Fruit fly (Drosophila melanogaster) whole organism, pupa: ENCODE data around the gene CG6204.

ENCODE experiments used
- CG10348 ChIP-seq: fragments of 200-800 bp; sonication (Bioruptor generic); IDR thresholded peaks from 2 replicates; pipeline ENCODE4 v1.3.6; 2022; ENCODE audit warnings: missing biosample characterization, missing genetic modification characterization
- CG12605 ChIP-seq: fragments of 200-800 bp; sonication (Bioruptor generic); IDR thresholded peaks from 2 replicates; pipeline ENCODE4 v1.3.6; 2022; ENCODE audit warnings: missing biosample characterization, missing genetic modification characterization
- CG13204 ChIP-seq: fragments of 200-800 bp; sonication (Bioruptor generic); optimal IDR thresholded peaks from 2 replicates; lab custom pipeline; 2018; ENCODE audit warnings: missing biosample characterization, mild to moderate bottlenecking, missing genetic modification characterization, moderate library complexity
- CG14655 ChIP-seq: fragments of 200-800 bp; sonication (Bioruptor generic); optimal IDR thresholded peaks from 3 replicates; lab custom pipeline; 2017; ENCODE audit warnings: mild to moderate bottlenecking, missing biosample characterization, missing genetic modification reagents, missing genetic modification characterization
- CG15710 ChIP-seq: fragments of 200-800 bp; sonication (Bioruptor generic); optimal IDR thresholded peaks from 2 replicates; lab custom pipeline; 2018; ENCODE audit warnings: missing biosample characterization, mild to moderate bottlenecking, missing genetic modification characterization, moderate library complexity
- CG17806 ChIP-seq: fragments of 200-800 bp; sonication (Bioruptor generic); optimal IDR thresholded peaks from 2 replicates; lab custom pipeline; 2018; ENCODE audit warnings: missing biosample characterization, mild to moderate bottlenecking, missing genetic modification characterization, moderate library complexity
- CG32121 ChIP-seq: fragments of 200-800 bp; sonication (Bioruptor generic); IDR thresholded peaks from 2 replicates; pipeline ENCODE4 v1.3.6; 2022; ENCODE audit warnings: missing biosample characterization, missing genetic modification characterization
- CG34367 ChIP-seq: fragments of 200-800 bp; sonication (Bioruptor generic); optimal IDR thresholded peaks from 2 replicates; lab custom pipeline; 2018; ENCODE audit warnings: missing biosample characterization, mild to moderate bottlenecking, missing genetic modification characterization
- CG4496 ChIP-seq: fragments of 200-800 bp; sonication (Bioruptor generic); IDR thresholded peaks from 3 replicates; pipeline ENCODE4 v1.3.6; 2022; ENCODE audit warnings: missing biosample characterization, missing genetic modification characterization
- CG8159 ChIP-seq: fragments of 200-800 bp; sonication (Bioruptor generic); optimal IDR thresholded peaks from 3 replicates; lab custom pipeline; 2018; ENCODE audit warnings: missing biosample characterization, mild to moderate bottlenecking, missing genetic modification characterization, moderate library complexity
- CG8301 ChIP-seq: fragments of 200-800 bp; sonication (Bioruptor generic); optimal IDR thresholded peaks from 2 replicates; lab custom pipeline; 2018; ENCODE audit warnings: missing biosample characterization, mild to moderate bottlenecking, missing genetic modification characterization
- CG9948 ChIP-seq: fragments of 200-800 bp; sonication (Bioruptor generic); optimal IDR thresholded peaks from 2 replicates; lab custom pipeline; 2018; ENCODE audit warnings: missing biosample characterization, mild to moderate bottlenecking, missing genetic modification characterization, moderate library complexity
- D1 ChIP-seq: fragments of 200-800 bp; sonication (Bioruptor generic); optimal IDR thresholded peaks from 2 replicates; lab custom pipeline; 2018; ENCODE audit warnings: missing biosample characterization, mild to moderate bottlenecking, missing genetic modification characterization, moderate library complexity
- EcR ChIP-seq: fragments of 200-800 bp; sonication (Bioruptor generic); optimal IDR thresholded peaks from 3 replicates; lab custom pipeline; 2019; ENCODE audit warnings: missing biosample characterization, missing genetic modification characterization, mild to moderate bottlenecking, moderate library complexity, missing genetic modification reagents
- Ets98B ChIP-seq: fragments of 200-800 bp; sonication (Bioruptor generic); IDR thresholded peaks from 2 replicates; pipeline ENCODE4 v1.3.6; 2022; ENCODE audit warnings: missing biosample characterization, missing genetic modification characterization
- Pif1A ChIP-seq: fragments of 200-800 bp; sonication (Bioruptor generic); optimal IDR thresholded peaks from 3 replicates; lab custom pipeline; 2016; ENCODE audit warnings: missing biosample characterization, missing genetic modification characterization
- Snoo ChIP-seq: fragments of 200-800 bp; sonication (Bioruptor generic); optimal IDR thresholded peaks from 3 replicates; lab custom pipeline; 2017; ENCODE audit warnings: missing biosample characterization, mild to moderate bottlenecking, missing genetic modification characterization, inconsistent platforms
- fd96Ca ChIP-seq: fragments of 200-800 bp; sonication (Bioruptor generic); IDR thresholded peaks from 3 replicates; pipeline ENCODE4 v1.3.6; 2022; ENCODE audit warnings: missing biosample characterization, missing genetic modification characterization
- gl ChIP-seq: fragments of 200-800 bp; sonication (Bioruptor generic); optimal IDR thresholded peaks from 2 replicates; lab custom pipeline; 2018; ENCODE audit warnings: missing biosample characterization, mild to moderate bottlenecking, missing genetic modification characterization
- rn ChIP-seq: fragments of 200-800 bp; sonication (Bioruptor generic); IDR thresholded peaks from 2 replicates; pipeline ENCODE4 v1.3.6; 2022; ENCODE audit warnings: missing biosample characterization, missing genetic modification characterization

CG6204 gene

DNA sequence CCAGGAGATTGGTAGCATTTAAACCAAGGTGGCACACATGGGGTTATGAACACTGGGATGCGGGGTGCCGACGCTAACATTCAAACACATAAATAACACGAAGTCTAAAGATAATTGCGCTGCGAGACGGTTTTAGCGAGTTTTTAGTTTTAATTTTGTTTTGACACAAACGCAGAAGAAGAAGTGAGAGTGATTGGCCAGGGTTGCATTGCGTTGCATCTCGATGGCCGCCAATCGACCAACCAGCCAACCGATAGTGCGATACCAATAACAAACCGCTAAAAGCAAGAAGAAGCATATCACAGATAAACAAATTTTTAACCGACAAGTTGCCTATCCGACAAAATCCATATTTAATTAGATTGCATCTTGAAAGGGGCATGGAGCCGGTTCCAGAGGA is 33.1 kb downstream of the CG6204 start, which contains the start of the genes Spps and CG13609:
TSS of gene Spps (minus strand) at position 191 of the 400 bp plus-strand sequence.
TSS of gene CG13609 (plus strand) at position 280 of the 400 bp plus-strand sequence.
- peak; percentile 21 for TF ChIP-seq Snoo
- TF ChIP-seq CG13204, result no peak

DNA sequence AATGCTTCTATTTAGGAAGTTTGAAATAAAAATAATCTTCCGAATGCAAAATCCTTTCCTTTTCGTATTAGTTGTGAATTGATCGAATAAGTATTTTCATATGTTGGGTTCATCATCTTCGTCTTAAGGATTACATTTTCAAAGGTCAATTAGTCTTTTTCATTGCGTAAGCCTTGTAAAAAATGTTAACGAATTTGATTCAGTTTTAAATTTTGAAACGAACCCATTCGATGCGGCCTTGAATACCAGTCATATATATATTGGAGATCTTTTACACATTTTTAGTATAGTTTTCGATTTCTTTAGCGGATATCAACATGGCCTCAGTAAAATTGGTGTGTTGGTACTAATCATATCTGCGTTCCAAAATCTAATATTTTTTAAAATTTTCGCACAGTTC is 35.0 kb downstream of the CG6204 start, which contains the start of gene Acp95EF:
TSS of gene Acp95EF (plus strand) at position 301 of the 400 bp plus-strand sequence.
- TF ChIP-seq CG15710 (tag; lab: Kevin White, UChicago) (no peak), CG12605 (GFP tag; lab: Robert Waterston, UW) (no peak), D1 (no peak), gl (tag; lab: Kevin White, UChicago) (no peak), EcR (GFP tag; lab: Kevin White, UChicago) (no peak), CG8159 (no peak), CG10348 (no peak)
- TF ChIP-seq, all 21 proteins: peak for 0

DNA sequence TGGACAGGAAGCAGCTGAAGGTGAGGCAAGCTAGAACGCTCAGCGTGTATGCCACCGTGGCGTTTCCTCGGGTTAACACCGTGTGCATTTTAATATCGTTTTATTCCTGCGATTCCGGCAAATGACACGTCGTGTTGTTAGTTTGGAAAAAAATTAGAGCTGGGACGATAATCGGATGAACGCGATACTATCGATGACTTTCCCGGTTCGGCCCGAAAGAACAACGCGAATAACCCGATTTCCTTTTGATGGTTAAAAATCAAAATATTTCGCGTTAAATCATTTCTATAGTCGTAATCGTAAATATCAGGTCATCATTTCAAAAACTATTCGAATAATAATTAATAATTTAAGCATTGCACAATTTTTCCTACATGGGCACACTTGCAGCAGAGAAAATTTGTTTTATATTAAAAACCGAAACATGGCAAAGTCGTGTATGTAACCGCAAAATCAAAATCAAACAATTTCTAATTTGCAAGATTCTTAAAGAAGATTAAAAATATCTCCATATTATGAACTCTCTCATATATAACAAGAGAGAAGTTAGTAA is 36.3 kb downstream of the CG6204 start, which contains the start of gene Spase22-23:
TSS of gene Spase22-23 (minus strand) at position 166 of the 553 bp plus-strand sequence.
- TF ChIP-seq CG8159, result no peak
- TF ChIP-seq Ets98B (GFP tag; lab: Robert Waterston, UW), result no peak
- TF ChIP-seq fd96Ca, result no peak
- TF ChIP-seq gl (tag; lab: Kevin White, UChicago), result no peak
- TF ChIP-seq Pif1A (GFP tag; lab: Kevin White, UChicago), result no peak
- TF ChIP-seq Snoo, result no peak
- TF ChIP-seq CG10348, result no peak
- no peak for TF ChIP-seq CG32121 (GFP tag; lab: Robert Waterston, UW)
- TF ChIP-seq D1, result no peak
- no peak for TF ChIP-seq CG12605 (GFP tag; lab: Robert Waterston, UW)
- no peak for TF ChIP-seq rn
- no peak for TF ChIP-seq CG17806 (tag; lab: Kevin White, UChicago)

DNA sequence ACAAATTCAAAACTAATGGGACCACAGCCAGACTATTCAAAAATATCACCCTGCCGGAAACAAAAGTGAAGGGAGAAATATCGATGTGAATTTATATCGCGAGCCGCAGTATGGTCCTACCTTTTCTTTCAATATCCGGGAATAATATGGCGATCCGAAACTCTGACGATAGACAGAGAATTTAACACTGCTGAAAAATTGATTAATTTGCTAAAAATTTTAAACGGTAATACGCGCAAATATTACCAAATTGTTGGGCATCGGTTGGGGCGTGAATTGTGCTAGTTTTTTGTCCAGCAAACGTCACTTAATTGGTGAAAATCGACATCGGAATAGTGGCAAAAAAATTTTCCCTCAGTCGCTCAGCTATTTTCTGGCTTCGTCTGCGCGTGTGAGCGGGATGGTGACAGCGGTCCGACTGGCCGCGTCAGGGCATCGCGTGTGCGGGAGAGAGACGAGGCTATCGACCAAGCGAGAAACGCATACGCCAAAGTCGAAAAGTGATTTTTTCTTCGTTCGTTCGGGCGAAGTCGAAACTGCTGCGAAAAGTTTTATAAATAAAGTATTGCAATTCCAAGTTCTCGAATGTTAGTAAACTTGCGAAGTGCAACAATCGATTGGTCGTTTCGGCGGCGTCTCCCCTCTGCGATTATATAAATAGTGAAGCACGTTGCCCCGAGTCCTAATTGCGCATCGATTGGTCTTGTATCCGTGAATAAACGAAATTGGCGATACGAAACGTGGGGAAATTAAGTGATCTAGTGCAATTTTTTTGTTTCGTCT is 37.0 kb downstream of the CG6204 start, which contains the start of gene mask:
TSS of gene mask (plus strand) at position 140 of the 783 bp plus-strand sequence.
- no peak for TF ChIP-seq CG14655
- peak; percentile 33 for TF ChIP-seq CG8159
- TF ChIP-seq CG34367 (tag; lab: Kevin White, UChicago), result peak; percentile 67
- TF ChIP-seq CG15710 (tag; lab: Kevin White, UChicago), result peak; percentile 43
- TF ChIP-seq Ets98B (GFP tag; lab: Robert Waterston, UW), result peak; percentile 20
- TF ChIP-seq gl (tag; lab: Kevin White, UChicago), result peak; percentile 37
- no peak for TF ChIP-seq CG9948 (tag; lab: Kevin White, UChicago)
- TF ChIP-seq D1, result no peak
- TF ChIP-seq Snoo, result peak; percentile 81
- 0 out of 2 replicates have a peak, but pooled peaks have one; percentile 6 for TF ChIP-seq CG12605 (GFP tag; lab: Robert Waterston, UW)
- TF ChIP-seq EcR (GFP tag; lab: Kevin White, UChicago), result no peak
- TF ChIP-seq Pif1A (GFP tag; lab: Kevin White, UChicago), result peak; percentile 30
- peak; percentile 75 for TF ChIP-seq CG4496 (GFP tag; lab: Robert Waterston, UW)
- no peak for TF ChIP-seq CG17806 (tag; lab: Kevin White, UChicago)

DNA sequence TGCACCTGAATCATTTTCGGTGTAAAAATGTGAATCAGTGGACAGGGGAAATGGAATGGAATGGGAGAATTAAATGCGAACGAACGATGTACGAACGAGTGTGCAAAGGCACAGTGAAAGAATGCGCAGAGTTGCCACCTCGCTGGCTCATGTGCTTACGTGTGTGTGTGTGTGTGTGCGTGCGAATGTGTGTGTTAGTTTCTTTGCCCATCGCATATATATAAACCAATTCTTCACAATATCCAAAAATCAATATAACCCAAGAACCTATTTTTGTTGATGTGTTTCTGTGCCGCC is 37.5 kb downstream of the CG6204 start:
- peak; percentile 31; the same call in 1 of the 3 replicates for TF ChIP-seq fd96Ca
- peak; percentile 41 for TF ChIP-seq EcR (GFP tag; lab: Kevin White, UChicago)
- TF ChIP-seq CG4496 (GFP tag; lab: Robert Waterston, UW), result no peak

DNA sequence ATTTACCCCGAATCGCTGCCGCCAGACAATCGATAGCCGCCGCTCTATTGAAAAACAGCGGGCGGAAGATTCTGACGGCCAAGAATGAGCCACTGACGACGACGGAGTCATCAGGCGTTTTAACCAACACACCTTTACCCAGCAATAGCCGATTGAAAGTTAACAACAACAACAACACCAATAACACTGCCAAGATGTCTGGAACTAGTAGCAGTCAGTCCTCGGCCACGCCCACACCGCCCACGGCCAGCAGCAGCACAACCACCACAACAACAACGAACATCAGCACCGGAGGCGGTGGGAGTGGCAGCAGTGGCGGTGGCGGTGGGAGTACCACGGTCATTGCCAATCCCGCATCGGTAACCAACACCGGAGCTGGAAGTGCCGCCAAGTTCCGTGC is 38.3 kb downstream of the CG6204 start:
- TF ChIP-seq CG8159, result no peak
- 0 out of 3 replicates have a peak, but pooled peaks have one; percentile 10 for TF ChIP-seq fd96Ca
- no peak for TF ChIP-seq CG17806 (tag; lab: Kevin White, UChicago)
- TF ChIP-seq D1, result no peak
- TF ChIP-seq CG14655, result no peak
- TF ChIP-seq gl (tag; lab: Kevin White, UChicago), result no peak
- TF ChIP-seq Snoo, result no peak
- no peak for TF ChIP-seq CG15710 (tag; lab: Kevin White, UChicago)

DNA sequence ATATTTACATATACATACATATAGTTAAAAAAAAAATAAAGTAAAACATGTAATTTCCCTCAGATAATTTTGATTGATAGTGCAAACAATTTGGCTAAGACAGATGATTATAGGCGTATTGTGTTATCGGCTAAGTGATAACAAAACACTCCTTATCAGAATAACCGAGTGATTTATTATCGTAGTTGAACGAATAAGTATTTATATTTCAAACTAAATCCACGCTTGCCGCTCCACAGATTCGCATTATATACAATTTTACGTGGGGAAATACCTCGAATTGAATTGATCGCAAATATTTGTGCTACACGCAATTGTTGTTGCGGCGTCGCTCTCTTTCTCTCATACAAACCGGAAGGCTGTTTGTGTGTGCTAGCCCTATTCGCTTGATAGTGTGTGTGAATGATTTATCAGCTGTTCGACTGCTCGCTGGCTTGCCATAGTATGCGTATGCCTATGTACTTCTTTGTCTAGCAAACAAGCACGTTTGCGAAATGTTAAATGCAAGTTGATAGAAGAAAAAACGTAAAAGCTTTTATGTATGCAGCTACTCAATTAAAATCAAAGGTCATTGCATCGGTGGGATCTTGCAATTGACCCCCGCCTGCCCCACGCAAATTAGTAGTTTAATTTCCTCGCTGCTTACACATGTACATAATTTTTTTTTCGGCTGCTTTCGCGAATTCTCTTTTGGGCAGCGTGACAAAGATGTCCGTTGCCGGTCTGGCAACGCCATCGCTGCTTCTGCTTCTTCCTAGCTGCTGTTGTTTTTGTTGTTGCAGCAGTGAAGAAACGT is 39.9 kb downstream of the CG6204 start:
- TF ChIP-seq CG8159, result no peak
- TF ChIP-seq CG15710 (tag; lab: Kevin White, UChicago), result peak; percentile 16
- TF ChIP-seq CG8301 (tag; lab: Kevin White, UChicago), result no peak
- TF ChIP-seq CG4496 (GFP tag; lab: Robert Waterston, UW), result peak; percentile 76; the same call in 2 of the 3 replicates
- no peak for TF ChIP-seq Pif1A (GFP tag; lab: Kevin White, UChicago)
- TF ChIP-seq CG9948 (tag; lab: Kevin White, UChicago), result peak; percentile 8
- no peak for TF ChIP-seq gl (tag; lab: Kevin White, UChicago)
